Worm (Caenorhabditis elegans): ENCODE measurements around the gene C16D9.3.
A peak's percentile ranks its signal among the peaks of the same experiment; 100 is the strongest.

The C16D9.3 gene

DNA sequence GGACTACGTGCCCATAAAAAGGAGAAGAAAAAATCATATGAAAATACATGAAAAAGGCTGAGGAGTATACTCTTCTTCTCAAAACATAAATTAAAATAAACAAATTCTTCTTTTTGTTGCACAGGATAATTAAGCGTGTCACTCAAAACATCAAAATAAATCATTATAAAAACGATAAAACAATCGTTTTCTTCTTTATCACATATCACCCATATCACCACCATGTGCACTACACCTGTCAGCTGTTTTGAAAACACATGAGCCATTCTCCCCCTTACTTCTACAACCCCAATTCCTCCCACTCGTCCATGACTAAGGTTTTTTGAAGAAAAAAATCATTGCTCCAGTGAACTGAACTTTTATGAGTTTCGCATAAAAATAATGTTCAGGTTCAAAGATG lies 12.7 kb upstream of the C16D9.3 start (continued):
- no peak for TF ChIP-seq pag-3 (tag; optimal IDR thresholded peaks at IDR 0.05; ENCODE audit: borderline replicate concordance, insufficient read depth)
- TF ChIP-seq elt-2 (tag; optimal IDR thresholded peaks at IDR 0.05), result no peak
- no peak for TF ChIP-seq nhr-84 (tag; optimal IDR thresholded peaks at IDR 0.05)
- TF ChIP-seq lin-39 (tag; optimal IDR thresholded peaks at IDR 0.05), result peak; percentile 68
- TF ChIP-seq rnt-1 (tag; optimal IDR thresholded peaks at IDR 0.05), result peak; percentile 75
- TF ChIP-seq lsy-2 (tag; optimal IDR thresholded peaks at IDR 0.05), result peak in 1 of 2 experiments; percentile 28
- no peak for TF ChIP-seq dsc-1 (tag; optimal IDR thresholded peaks at IDR 0.05)
- no peak for TF ChIP-seq blmp-1 (tag; optimal IDR thresholded peaks at IDR 0.05)

DNA sequence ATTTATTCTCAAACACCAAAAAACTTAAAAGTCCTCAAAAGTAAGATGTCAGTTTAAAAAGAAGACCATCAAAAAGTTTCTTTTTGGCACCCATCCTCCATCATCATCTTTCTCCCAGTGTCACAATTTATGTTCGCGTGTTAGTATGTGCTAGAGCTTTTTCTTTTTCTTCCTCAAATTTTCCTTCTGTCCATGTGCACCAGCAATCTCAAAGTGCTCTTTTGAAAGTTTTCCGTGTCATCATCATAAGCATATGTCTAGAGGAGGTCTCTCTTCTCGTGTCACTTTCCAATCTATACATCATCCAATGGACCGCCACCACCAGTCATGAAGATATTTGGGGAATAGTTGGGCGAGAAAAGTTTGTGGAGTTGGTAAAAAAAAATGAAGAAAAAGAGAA lies 11.2 kb upstream of the C16D9.3 start:
- TF ChIP-seq hlh-17 (GFP tag; optimal IDR thresholded peaks at IDR 0.05; ENCODE audit: borderline replicate concordance), result no peak
- TF ChIP-seq tbx-2 (tag; optimal IDR thresholded peaks at IDR 0.05), result no peak
- peak; percentile 52 for TF ChIP-seq lin-14 (GFP tag; optimal IDR thresholded peaks at IDR 0.05)
- TF ChIP-seq Y116A8C.19 (tag; optimal IDR thresholded peaks at IDR 0.05; ENCODE audit: borderline replicate concordance), result no peak
- TF ChIP-seq nhr-77 (tag; optimal IDR thresholded peaks at IDR 0.05), result no peak
- TF ChIP-seq nhr-90 (tag; optimal IDR thresholded peaks at IDR 0.05; ENCODE audit: poor library complexity), result no peak
- 0 out of 2 replicates have a peak, but pooled peaks have one; percentile 14 for TF ChIP-seq mab-9 (GFP tag; IDR thresholded peaks at IDR 0.05)
- TF ChIP-seq C04F5.9 (tag; optimal IDR thresholded peaks at IDR 0.05), result no peak
- no peak for TF ChIP-seq fkh-4 (tag; optimal IDR thresholded peaks at IDR 0.05; ENCODE audit: borderline replicate concordance)

DNA sequence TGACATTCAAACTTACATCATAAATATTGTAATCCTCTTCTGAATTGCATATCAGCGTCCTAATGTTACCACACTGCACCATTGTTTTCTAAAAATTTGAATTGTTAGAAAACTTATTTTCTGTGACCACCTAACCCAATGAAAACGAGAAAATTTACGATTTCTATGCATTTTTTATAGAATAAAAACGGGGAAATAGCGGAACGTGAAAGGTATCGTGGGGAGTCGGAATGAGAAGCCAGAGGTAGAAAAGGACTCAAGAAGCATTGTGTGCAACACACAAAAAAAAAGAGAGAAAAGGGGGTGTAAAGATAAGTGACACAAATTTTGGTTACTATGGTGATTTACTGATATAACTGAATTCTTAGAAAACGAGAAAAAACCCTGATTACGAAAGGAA lies 10.4 kb upstream of the C16D9.3 start, which contains the start of gene C16D9.6:
Gene C16D9.6 (minus strand): TSS at position 101 of the 400 bp plus-strand sequence.
- TF ChIP-seq fkh-8 (tag; optimal IDR thresholded peaks at IDR 0.05), result peak; percentile 77
- no peak for TF ChIP-seq ztf-4 (tag; optimal IDR thresholded peaks at IDR 0.05)
- peak; percentile 43 for TF ChIP-seq nhr-71 (tag; optimal IDR thresholded peaks at IDR 0.05)
- no peak for TF ChIP-seq sox-4 (tag; optimal IDR thresholded peaks at IDR 0.05)
- TF ChIP-seq dsc-1 (tag; optimal IDR thresholded peaks at IDR 0.05), result peak; percentile 8

DNA sequence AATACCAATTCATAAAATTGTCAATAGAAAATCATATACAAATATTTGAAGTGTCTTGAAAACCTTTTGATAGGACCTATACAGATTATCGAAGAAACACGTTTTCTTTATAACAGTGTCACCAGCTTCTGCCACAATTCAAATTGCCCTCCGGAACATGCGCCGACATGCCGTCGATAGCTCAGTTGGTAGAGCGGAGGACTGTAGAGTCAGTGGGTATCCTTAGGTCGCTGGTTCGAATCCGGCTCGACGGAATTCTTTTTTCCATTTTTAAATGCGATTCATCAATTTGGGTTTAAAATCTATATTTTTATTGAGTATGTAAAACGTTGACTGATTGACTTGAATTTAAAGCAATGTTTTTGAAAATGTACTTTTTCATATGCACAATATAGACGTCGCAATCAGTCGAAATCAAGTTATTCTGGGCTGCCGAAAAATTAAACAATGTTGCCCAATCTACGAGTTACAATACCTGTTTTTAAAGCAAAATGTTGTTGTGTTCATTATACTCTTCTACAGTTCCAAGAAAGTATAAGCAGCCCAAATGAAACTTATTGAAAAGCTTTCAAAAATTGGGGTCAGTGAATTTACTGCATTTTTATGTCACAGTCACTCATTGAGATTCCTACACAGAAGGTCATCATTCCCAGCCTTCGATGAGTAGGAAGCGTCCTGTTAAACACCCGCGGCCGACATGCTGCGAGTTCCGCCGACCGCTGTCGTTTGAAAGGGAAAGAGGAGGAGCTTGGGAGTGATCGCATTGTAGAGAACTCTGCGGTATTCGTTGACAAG lies 7.7 kb upstream of the C16D9.3 start:
- TF ChIP-seq C16A3.4 (tag; optimal IDR thresholded peaks at IDR 0.05) (peak; percentile 13), zip-4 (GFP tag; optimal IDR thresholded peaks at IDR 0.05) (peak; percentile 58), hlh-4 (tag; optimal IDR thresholded peaks at IDR 0.05) (no peak), C04F5.9 (tag; optimal IDR thresholded peaks at IDR 0.05) (peak; percentile 19), egl-27 (tag; optimal IDR thresholded peaks at IDR 0.05) (no peak), aha-1 (tag; optimal IDR thresholded peaks at IDR 0.05) (peak; percentile 24), lin-15B (tag; optimal IDR thresholded peaks at IDR 0.05) (no peak), nhr-11 (tag; optimal IDR thresholded peaks at IDR 0.05) (no peak), nhr-71 (tag; optimal IDR thresholded peaks at IDR 0.05) (peak; percentile 90), dpl-1 (GFP tag; optimal IDR thresholded peaks at IDR 0.05) (peak in 2 of 3 experiments; percentile 19 to 24), vab-15 (tag; optimal IDR thresholded peaks at IDR 0.05) (no peak), mep-1 (tag; optimal IDR thresholded peaks at IDR 0.05) (peak; percentile 68), dsc-1 (tag; optimal IDR thresholded peaks at IDR 0.05) (peak; percentile 67), mdl-1 (tag; optimal IDR thresholded peaks at IDR 0.05) (peak in 1 of 2 experiments; percentile 9), lin-39 (tag; optimal IDR thresholded peaks at IDR 0.05) (peak; percentile 81), lin-35 (GFP tag; optimal IDR thresholded peaks at IDR 0.05) (peak in 1 of 2 experiments; percentile 62), aly-2 (tag; optimal IDR thresholded peaks at IDR 0.05) (peak; percentile 73), pax-3 (tag; optimal IDR thresholded peaks at IDR 0.05) (no peak), lsy-2 (tag; optimal IDR thresholded peaks at IDR 0.05) (peak; percentile 18 to 70), ztf-11 (tag; optimal IDR thresholded peaks at IDR 0.05) (peak in 1 of 2 experiments; percentile 46), nhr-77 (tag; optimal IDR thresholded peaks at IDR 0.05) (peak; percentile 79), F16B12.6 (tag; optimal IDR thresholded peaks at IDR 0.05) (no peak), efl-1 (optimal IDR thresholded peaks at IDR 0.05) (peak; percentile 38 to 66), efl-1 (GFP tag; optimal IDR thresholded peaks at IDR 0.05 in 1 of 2) (peak in 1 of 2 experiments; percentile 97), elt-2 (tag; optimal IDR thresholded peaks at IDR 0.05) (peak; percentile 90), fos-1 (tag; optimal IDR thresholded peaks at IDR 0.05) (peak; percentile 71), unc-30 (tag; optimal IDR thresholded peaks at IDR 0.05) (no peak), hlh-17 (GFP tag; optimal IDR thresholded peaks at IDR 0.05; ENCODE audit: borderline replicate concordance) (no peak), C34B4.2 (tag; optimal IDR thresholded peaks at IDR 0.05) (no peak), sox-4 (tag; optimal IDR thresholded peaks at IDR 0.05) (no peak), ceh-63 (GFP tag; optimal IDR thresholded peaks at IDR 0.05) (no peak), tbx-2 (tag; optimal IDR thresholded peaks at IDR 0.05) (peak; percentile 59)
